Worm (Caenorhabditis elegans) whole organism, dauer: ENCODE measurements around the gene srx-77.

Experiments used
- unc-62 ChIP-seq: sonication (generic microtip); optimal IDR thresholded peaks from 2 replicates; lab custom pipeline; 2017; ENCODE audit warnings: missing biosample characterization, missing genetic modification reagents, missing genetic modification characterization

The srx-77 gene

DNA sequence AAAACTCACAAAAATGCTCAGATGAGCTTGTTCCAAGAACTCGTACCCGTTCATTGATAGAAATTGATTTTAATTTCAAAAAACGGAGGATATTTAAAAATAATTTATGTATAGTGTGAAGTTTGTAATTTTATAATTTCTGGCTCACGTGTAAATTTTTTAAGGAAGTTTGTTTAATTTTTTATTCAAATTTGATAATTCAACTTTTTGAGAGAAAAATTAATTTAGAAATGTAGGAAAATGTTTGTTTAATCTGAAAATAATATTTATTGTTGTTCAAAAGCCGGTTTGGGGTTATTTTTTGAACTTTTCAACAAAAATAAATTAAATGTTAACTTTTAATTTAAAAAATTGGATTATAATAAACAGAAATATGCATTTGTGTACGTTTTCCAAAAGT lies 7.6 kb upstream of the srx-77 start, which contains the start of gene K03B4.6:
TSS of gene K03B4.6 (minus strand) at position 101 of the 400 bp plus-strand sequence.
- no peak for TF ChIP-seq unc-62 (GFP tag; lab: Kevin White, UChicago)

DNA sequence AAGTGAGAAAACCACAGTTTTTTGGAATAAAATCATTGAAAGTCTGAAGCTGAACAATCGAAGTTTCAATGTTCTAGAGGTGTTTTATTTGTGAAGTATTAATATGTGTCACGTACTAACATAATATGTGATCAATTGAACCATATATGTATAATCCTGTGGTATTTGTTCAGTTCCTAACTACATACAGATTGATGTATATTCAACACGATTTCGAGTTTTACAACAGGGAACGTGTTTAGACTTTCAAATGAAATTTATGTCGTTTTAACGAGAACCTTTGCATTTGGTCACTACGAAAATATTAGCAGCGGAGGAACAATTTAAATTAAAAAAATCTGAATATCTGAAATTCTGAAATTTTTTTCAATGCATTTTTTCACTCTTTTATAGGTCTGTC lies 6.0 kb upstream of the srx-77 start, which contains the start of gene K03B4.8:
TSS of gene K03B4.8 (minus strand) at position 101 of the 400 bp plus-strand sequence.
- no peak for TF ChIP-seq unc-62 (GFP tag; lab: Kevin White, UChicago)

DNA sequence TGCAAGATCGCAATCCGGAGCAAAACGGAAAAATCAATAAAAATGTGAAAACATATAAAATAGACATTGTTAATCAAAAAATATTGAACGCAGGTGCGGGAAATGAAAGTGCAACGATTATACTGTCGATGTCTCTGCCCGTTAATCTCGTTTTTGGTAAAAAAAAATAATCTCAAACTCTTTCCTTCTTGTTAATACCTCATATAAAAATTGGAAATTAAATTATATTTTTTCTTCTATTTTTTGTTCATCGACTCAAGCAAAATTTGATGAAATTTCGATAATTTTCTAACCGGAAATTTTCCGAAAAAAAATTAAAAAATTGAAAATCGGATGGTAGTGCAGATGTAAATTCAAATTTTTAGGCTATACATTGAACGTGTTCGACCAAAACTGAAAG lies 4.0 kb upstream of the srx-77 start, which contains the start of gene K03B4.9:
TSS of gene K03B4.9 (minus strand) at position 101 of the 400 bp plus-strand sequence.
- TF ChIP-seq unc-62 (GFP tag; lab: Kevin White, UChicago): no peak

DNA sequence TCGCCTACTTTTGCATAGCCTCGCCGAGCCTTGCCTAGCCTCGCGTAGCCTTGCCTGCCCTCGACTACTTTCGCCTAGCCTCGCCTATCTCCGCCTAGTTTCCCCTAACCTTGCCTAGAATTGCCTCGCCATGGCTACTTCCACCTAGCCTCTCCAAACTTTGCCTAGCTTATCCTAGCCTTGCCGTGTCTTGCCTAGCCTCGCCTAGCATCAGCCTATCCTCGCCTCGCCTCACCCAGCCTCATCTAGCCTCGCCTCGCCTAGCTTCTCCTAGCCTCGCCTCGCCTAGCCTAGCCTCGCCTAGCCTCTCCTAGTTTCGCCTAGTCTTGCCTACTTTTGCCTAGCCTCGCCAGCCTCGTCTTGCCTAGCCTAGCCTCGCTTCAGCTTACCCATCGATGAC lies 1.5 kb downstream of the srx-77 start:
- no peak for TF ChIP-seq unc-62 (GFP tag; lab: Kevin White, UChicago)

DNA sequence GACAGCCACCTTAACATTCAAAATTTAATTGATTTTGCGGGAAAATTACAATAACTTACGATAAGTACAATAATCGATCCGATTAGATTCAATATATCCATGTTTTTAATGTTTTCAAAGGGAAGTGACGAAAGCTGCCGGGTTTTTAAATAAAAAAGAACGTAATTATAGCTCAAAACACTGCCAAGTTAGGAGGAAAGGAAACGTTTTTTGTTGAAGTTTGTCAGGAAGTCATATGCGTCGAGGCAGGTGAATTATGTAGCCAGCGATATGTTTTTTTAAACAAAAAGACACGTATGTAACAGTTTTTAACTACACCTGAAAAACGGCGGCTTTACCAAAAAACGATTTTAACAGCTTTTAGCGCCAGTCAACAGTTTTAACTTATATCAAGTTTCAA lies 2.9 kb downstream of the srx-77 start, which contains the start of gene srx-73:
TSS of gene srx-73 (minus strand) at position 101 of the 400 bp plus-strand sequence.
- no peak for TF ChIP-seq unc-62 (GFP tag; lab: Kevin White, UChicago)

DNA sequence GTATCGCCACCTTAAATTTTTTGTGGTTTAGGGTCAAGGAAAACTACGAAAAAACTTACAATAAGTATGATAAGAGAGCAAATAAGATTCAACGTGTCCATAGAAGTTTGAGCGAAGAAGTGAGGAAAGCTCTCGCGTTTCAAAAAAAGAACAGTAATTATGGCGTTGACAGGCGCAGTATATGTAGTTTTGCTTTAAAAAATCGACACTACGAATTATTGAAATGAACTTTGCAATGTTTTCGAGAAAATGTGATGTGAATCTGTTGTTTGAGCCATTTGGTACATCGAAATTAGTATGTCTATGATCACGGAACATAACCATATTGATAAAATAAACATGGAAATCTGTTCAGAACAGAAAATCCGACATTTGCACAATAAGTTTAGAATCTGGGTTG lies 6.1 kb downstream of the srx-77 start, which contains the start of gene srx-74:
TSS of gene srx-74 (minus strand) at position 101 of the 400 bp plus-strand sequence.
- no peak for TF ChIP-seq unc-62 (GFP tag; lab: Kevin White, UChicago)

DNA sequence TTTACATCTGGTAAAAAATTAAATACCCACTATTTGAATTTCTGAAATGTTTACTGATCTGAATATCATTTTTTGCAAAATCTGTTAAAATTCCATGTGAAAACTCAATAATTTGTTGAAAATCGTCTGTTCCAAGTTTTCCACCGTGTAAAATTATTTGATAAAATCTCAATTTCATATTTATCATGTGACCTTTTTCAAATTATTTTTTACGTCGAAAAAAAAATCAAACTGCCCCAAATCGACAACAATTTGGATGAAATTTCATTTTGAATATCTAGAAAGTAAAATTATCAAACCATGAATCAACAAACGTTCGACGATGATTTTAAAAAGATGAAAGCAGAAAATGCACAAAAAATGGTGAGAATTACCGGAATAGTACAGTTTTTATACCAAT lies 13.4 kb downstream of the srx-77 start, which contains the start of gene F41F3.9:
TSS of gene F41F3.9 (plus strand) at position 301 of the 400 bp plus-strand sequence.
- no peak for TF ChIP-seq unc-62 (GFP tag; lab: Kevin White, UChicago)

DNA sequence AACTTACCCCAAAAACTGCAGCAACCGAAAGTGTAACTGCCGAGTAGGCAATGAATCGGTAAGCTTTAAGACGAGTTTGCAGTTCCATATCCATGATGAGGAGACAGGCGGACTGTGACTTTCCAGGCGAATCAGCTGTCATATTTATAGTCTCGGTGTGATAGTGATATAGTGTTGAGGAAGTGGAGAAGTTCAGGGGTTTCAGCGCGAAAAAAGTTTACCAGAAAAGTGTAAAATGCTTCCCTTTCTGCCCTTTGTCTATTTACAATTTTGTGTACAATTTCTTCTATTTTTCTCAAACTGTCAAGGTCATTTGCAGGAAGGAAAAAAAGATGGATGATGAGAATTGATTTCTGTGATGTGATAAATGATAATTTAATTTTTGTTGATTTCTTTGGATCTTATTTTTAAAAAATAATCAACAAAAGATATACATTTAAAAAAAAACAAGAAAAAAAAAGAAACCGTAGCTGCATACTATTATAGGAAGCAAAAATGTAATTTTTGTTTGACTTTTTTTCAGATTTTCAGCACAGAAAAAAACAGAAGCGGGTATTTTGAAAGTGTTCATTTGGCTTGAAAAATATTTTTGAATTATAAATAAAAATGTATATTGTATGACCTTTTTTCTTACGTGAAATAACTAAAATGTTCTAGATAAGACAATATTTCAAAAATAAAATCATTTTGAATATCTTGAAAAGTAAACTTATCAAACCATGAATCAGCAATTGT lies 14.5 kb downstream of the srx-77 start, which contains the start of the genes col-139 and F41F3.1:
TSS of gene col-139 (minus strand) at position 101 of the 735 bp plus-strand sequence.
TSS of gene F41F3.1 (plus strand) at position 685 of the 735 bp plus-strand sequence.
- TF ChIP-seq unc-62 (GFP tag; lab: Kevin White, UChicago): no peak

DNA sequence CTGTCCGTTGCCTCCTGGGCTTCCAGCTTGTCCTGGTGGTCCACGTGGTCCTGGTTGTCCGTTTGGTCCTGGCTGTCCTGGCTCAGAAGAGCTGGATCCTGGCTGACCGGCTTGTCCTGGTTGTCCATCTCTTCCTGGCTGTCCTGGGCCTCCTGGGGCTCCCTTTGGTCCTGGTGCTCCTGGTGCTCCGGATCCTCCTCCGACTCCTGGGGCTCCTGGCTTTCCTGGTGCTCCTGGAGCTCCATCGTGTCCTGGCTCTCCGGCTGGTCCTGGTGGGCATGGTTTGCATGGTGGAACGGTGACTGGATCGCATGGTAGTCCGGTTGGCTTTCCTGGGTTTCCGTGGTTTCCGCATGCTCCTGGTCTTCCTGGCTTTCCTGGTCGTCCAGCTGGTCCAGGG lies 15.4 kb downstream of the srx-77 start:
- no peak for TF ChIP-seq unc-62 (GFP tag; lab: Kevin White, UChicago)

DNA sequence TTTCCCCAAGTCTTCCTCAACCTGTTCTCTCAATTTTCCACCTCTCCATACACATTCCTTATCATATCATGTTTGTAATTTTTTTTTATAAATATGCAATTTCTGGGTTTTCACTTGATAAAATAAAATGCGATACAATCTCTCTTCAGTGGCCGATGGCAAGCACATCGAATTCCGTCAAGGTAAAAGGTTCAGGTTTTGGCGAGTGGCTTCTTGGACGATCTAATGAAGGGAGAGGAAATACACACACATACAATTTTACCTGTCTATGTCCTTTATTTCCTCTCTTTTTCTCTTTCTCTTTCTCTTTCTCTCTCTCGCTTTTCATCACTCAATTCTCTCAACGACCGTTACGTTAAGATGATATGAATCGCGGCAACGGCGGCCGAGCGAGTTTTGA lies 17.1 kb downstream of the srx-77 start:
- TF ChIP-seq unc-62 (GFP tag; lab: Kevin White, UChicago): no peak

DNA sequence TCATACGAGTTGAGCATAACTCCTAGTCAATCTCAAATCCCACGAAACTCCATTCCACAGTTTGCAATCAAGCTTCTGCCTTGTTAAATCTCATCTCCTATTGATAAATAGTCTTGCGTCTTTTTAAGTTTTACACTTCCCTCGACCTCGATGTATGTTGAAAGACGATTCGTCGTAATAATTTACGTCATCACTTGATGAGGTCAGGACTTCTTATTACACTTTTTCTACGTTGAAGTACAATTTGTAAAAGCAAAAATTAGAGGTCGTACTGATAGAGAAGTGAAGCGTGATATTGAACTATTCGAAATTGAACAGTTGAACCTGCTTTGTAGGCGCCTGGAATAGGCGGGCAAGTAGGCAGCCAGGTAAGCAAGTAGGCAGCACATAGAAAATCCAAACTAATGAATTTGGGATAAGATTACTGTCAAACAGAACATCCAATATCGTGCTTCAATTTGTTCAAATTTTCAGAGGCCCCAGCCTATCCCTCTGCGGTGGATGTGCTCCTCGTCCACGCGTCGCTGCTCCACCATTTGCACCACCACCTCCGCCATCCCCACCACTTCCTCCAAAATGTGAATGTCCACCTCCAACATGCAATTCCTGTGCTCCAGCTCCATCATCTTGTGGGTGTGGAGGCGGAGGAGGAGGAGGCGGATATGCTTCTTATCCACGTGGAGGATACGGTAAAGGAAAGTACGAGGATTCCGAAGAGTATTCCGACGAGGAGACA lies 18.7 kb downstream of the srx-77 start:
- no peak for TF ChIP-seq unc-62 (GFP tag; lab: Kevin White, UChicago)

DNA sequence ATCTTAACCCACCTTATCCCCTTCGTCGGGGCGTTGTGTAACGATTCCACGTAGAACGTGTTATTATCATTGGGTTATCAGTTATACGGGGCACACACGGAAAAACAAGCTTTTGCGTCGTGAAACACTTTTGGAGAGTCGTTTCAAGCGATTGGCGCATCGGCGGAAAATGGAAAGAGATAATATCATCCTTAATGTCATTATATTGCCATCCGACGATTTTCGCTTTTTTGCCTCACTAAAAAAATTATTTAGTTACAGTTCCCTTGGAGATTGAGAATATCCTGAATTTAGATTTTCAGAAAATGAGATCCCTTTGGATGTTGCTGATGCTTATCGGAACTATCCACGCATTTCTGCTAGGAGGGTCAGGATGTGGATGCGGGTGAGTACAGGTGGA lies 20.0 kb downstream of the srx-77 start, which contains the start of gene F41F3.8:
TSS of gene F41F3.8 (plus strand) at position 301 of the 400 bp plus-strand sequence.
- no peak for TF ChIP-seq unc-62 (GFP tag; lab: Kevin White, UChicago)

DNA sequence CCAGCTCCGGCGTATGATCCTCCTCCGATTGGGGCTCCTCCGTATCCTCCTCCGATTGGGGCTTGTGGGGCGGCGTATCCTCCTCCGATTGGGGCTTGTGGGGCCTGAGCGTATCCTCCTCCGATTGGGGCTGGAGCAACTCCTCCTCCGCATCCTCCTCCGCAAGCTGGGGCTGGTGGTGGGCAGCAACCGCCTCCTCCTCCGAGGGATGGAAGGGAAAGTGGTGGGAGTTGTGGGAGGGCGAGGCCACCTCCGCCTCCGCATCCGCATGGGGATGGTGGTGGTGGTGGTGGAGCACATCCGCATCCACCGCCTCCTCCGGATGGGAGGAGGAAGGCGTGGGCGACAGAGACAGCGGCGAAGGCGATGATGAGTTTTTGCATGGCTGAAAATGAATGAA lies 20.7 kb downstream of the srx-77 start, which contains the start of gene F41F3.3:
TSS of gene F41F3.3 (minus strand) at position 383 of the 400 bp plus-strand sequence.
- no peak for TF ChIP-seq unc-62 (GFP tag; lab: Kevin White, UChicago)

DNA sequence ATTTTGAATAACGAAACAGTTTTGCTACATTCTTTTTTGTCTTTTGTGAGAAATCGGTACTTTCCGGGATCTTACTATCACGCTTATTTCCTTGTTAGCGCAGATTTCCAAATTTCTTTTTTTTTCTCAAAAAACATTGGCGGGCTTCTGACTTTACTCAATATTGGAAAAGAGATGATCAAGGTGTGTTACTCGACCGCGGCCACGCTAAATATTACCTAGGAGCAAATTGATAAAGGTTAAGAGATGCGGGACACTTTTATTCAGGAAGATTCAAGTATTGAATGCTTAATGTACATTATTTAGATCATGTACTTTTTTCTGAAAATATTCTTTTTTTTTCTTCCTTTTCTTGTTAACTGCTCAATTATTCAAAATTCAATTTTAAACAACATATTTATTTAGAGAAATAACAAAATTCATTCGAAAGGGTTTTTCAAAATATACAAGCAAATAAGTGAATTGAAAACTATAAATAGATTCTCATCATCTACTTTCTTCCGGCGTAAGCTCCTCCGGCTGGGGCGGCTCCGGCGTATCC lies 21.2 kb downstream of the srx-77 start:
- no peak for TF ChIP-seq unc-62 (GFP tag; lab: Kevin White, UChicago)

DNA sequence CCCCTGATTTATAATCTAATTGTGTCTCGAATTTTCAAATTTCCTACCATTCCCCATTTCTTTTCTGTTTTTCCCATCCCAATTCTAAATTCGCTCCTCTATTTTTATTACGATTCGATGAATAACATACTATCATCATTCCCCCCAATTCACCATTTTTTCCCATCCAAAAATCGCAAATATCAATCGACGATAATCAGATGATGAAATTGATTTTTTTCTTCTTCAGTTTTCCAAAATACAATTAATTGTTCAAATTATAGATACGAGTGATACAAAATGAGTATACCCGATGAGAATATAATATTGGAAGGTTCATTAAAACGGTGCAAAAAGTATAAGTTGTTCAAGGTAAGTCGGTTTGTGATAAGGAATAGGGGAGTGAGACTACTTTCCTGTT lies 25.8 kb downstream of the srx-77 start, which contains the start of gene soc-1:
TSS of gene soc-1 (plus strand) at position 262 of the 400 bp plus-strand sequence.
- no peak for TF ChIP-seq unc-62 (GFP tag; lab: Kevin White, UChicago)
